Fruit fly (Drosophila melanogaster) S2 (cell line): Measurements from ENCODE around the gene cl.

Source experiments
- CG8478 ChIP-seq: fragments of >200 bp; optimal IDR thresholded peaks from 2 replicates; lab custom pipeline; 2018
- CTCF ChIP-seq, 2 experiments: fragments of >200 bp; optimal IDR thresholded peaks; 2 replicates each; lab custom pipeline; 2018

- no peak for TF ChIP-seq CG8478 (lab: Kevin White, UChicago)
- TF ChIP-seq CTCF (optimal IDR thresholded peaks at IDR 0.05; lab: Kevin White, UChicago) = no peak
Measured at dm6 chr2L:5492924-5493323, 27.0 kb upstream of the cl start.
